Fruit fly (Drosophila melanogaster) whole organism: ENCODE measurements around the gene CG9458.

Source experiments
- pan ChIP-seq: fragments of >200 bp; optimal IDR thresholded peaks from 2 replicates; lab custom pipeline; 2017
- psq ChIP-seq: fragments of >200 bp; optimal IDR thresholded peaks from 2 replicates; lab custom pipeline; 2017

DNA sequence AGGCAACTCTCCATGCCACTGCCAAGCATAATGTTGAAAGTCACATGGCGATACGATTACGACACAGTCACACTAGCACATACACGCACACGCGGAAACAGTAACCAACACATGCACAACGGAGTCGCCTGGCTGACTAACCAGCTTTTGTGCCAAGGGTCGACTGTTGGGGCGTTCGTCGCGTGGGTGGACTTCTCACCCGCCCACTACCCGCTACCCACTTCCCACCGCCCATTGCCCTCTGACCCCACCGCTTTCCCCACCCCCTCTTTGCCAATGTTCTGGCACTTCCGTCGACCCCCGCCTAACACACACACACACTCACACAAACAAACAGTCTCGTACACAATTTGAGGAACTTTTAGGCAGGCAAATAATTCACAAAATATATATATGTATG, 32.0 kb upstream of the CG9458 start:
- TF ChIP-seq pan (lab: Kevin White, UChicago): no peak
- TF ChIP-seq psq (lab: Kevin White, UChicago): no peak
